Worm (Caenorhabditis elegans) whole organism, young adult: ENCODE measurements around the gene R07B7.9.

ENCODE experiments used
- B0019.2 ChIP-seq: fragments of 200-800 bp; sonication (Bioruptor generic); conservative IDR thresholded peaks from 2 replicates; pipeline ENCODE4 v1.3.6; 2022; ENCODE audit warnings: missing genetic modification reagents, missing genetic modification characterization, missing compliant biosample characterization
- D2030.7 ChIP-seq: fragments of 200-800 bp; sonication (Bioruptor generic); IDR thresholded peaks from 2 replicates; pipeline ENCODE4 v1.3.6; 2022; ENCODE audit warnings: missing genetic modification reagents, missing genetic modification characterization, missing compliant biosample characterization
- F22D6.2 ChIP-seq: sonication (generic microtip); optimal IDR thresholded peaks from 2 replicates; lab custom pipeline; 2016; ENCODE audit warnings: mild to moderate bottlenecking, missing genetic modification characterization, missing compliant biosample characterization
- F23B12.7 ChIP-seq: sonication (generic microtip); optimal IDR thresholded peaks from 2 replicates; lab custom pipeline; 2017; ENCODE audit warnings: missing genetic modification characterization, mild to moderate bottlenecking, missing compliant biosample characterization, antibody characterized with exemption, moderate library complexity; ENCODE audit not compliant: insufficient read depth
- F49E8.2 ChIP-seq: sonication (generic microtip); optimal IDR thresholded peaks from 3 replicates; lab custom pipeline; 2017; ENCODE audit warnings: missing genetic modification characterization, mild to moderate bottlenecking, missing compliant biosample characterization, antibody characterized with exemption, moderate library complexity; ENCODE audit not compliant: insufficient read depth
- K11D2.4 ChIP-seq: fragments of 200-800 bp; sonication (Bioruptor generic); IDR thresholded peaks from 2 replicates; pipeline ENCODE4 v1.3.6; 2022; ENCODE audit warnings: missing genetic modification reagents, missing genetic modification characterization, missing compliant biosample characterization
- Y79H2A.3 ChIP-seq: fragments of 200-800 bp; sonication (Bioruptor generic); conservative IDR thresholded peaks from 2 replicates; pipeline ENCODE4 v1.3.6; 2022; ENCODE audit warnings: missing genetic modification reagents, missing genetic modification characterization, missing compliant biosample characterization
- ZK185.1 ChIP-seq: sonication (generic microtip); optimal IDR thresholded peaks from 2 replicates; lab custom pipeline; 2016; ENCODE audit warnings: mild to moderate bottlenecking, missing genetic modification characterization, missing compliant biosample characterization; ENCODE audit not compliant: poor library complexity, severe bottlenecking
- ama-1 ChIP-seq, 3 experiments: fragments of 150-350 bp in 1 of 3; sonication (generic microtip) in 2 of 3; optimal IDR thresholded peaks; 2 replicates each; lab custom pipeline; 2014 to 2018; ENCODE audit warnings: missing biosample characterization in 2 of 3, missing genetic modification characterization in 2 of 3, missing genetic modification reagents in 2 of 3
- atf-7 ChIP-seq: sonication (generic microtip); optimal IDR thresholded peaks from 2 replicates; lab custom pipeline; 2017; ENCODE audit warnings: mild to moderate bottlenecking, missing genetic modification characterization, missing compliant biosample characterization
- bed-1 ChIP-seq: fragments of 200-800 bp; sonication (Bioruptor generic); IDR thresholded peaks from 2 replicates; pipeline ENCODE4 v1.3.6; 2022; ENCODE audit warnings: missing genetic modification reagents, missing genetic modification characterization, missing compliant biosample characterization
- bed-2 ChIP-seq: fragments of 200-800 bp; sonication (Bioruptor generic); IDR thresholded peaks from 2 replicates; pipeline ENCODE4 v1.3.6; 2022; ENCODE audit warnings: missing genetic modification reagents, missing genetic modification characterization, missing compliant biosample characterization
- ccch-3 ChIP-seq: fragments of 200-800 bp; sonication (Bioruptor generic); optimal IDR thresholded peaks from 2 replicates; lab custom pipeline; 2018; ENCODE audit warnings: mild to moderate bottlenecking, missing genetic modification characterization, missing compliant biosample characterization
- cebp-1 ChIP-seq, 2 experiments: fragments of 200-800 bp in 1 of 2; sonication (Bioruptor generic) in 1 of 2; sonication (generic microtip) in 1 of 2; IDR thresholded peaks in 1 of 2; optimal IDR thresholded peaks in 1 of 2; 2 replicates each; pipeline versions ENCODE4 v1.3.6 to Lab custom; 2017 to 2022; ENCODE audit warnings: missing compliant biosample characterization in 2 of 2, missing genetic modification characterization in 2 of 2, mild to moderate bottlenecking in 1 of 2, missing genetic modification reagents in 1 of 2, moderate library complexity in 1 of 2
- ceh-27 ChIP-seq: fragments of 200-800 bp; sonication (Bioruptor generic); optimal IDR thresholded peaks from 2 replicates; lab custom pipeline; 2018; ENCODE audit warnings: mild to moderate bottlenecking, missing genetic modification characterization, moderate library complexity, missing compliant biosample characterization
- ceh-79 ChIP-seq: sonication (generic microtip); optimal IDR thresholded peaks from 2 replicates; lab custom pipeline; 2017; ENCODE audit warnings: mild to moderate bottlenecking, missing genetic modification characterization, missing compliant biosample characterization
- ceh-91 ChIP-seq: fragments of 200-800 bp; sonication (Bioruptor generic); IDR thresholded peaks from 2 replicates; pipeline ENCODE4 v1.3.6; 2022; ENCODE audit warnings: missing genetic modification reagents, missing genetic modification characterization, missing compliant biosample characterization
- chd-7 ChIP-seq: sonication (generic microtip); optimal IDR thresholded peaks from 2 replicates; lab custom pipeline; 2016; ENCODE audit warnings: mild to moderate bottlenecking, missing genetic modification characterization, moderate library complexity, missing compliant biosample characterization
- die-1 ChIP-seq: sonication (generic microtip); optimal IDR thresholded peaks from 2 replicates; lab custom pipeline; 2016; ENCODE audit warnings: missing genotype, mild to moderate bottlenecking, missing genetic modification characterization, missing compliant biosample characterization
- efl-1 ChIP-seq: fragments of 150-350 bp; optimal IDR thresholded peaks from 2 replicates; lab custom pipeline; 2014; ENCODE audit warnings: missing biosample characterization, missing genetic modification reagents, missing genetic modification characterization
- him-1 ChIP-seq: sonication (generic microtip); optimal IDR thresholded peaks from 2 replicates; lab custom pipeline; 2016; ENCODE audit warnings: missing genotype, missing genetic modification reagents, missing genetic modification characterization, missing compliant biosample characterization
- hsf-1 ChIP-seq: fragments of 200-800 bp; sonication (Bioruptor generic); IDR thresholded peaks from 2 replicates; pipeline ENCODE4 v1.3.6; 2022; ENCODE audit warnings: missing genetic modification reagents, missing genetic modification characterization, missing compliant biosample characterization
- lsy-27 ChIP-seq: sonication (generic microtip); optimal IDR thresholded peaks from 2 replicates; lab custom pipeline; 2017; ENCODE audit warnings: missing genetic modification characterization, mild to moderate bottlenecking, missing compliant biosample characterization, antibody characterized with exemption, missing genotype, borderline replicate concordance; ENCODE audit not compliant: insufficient read depth
- madf-3 ChIP-seq: fragments of 200-800 bp; sonication (Bioruptor generic); IDR thresholded peaks from 2 replicates; pipeline ENCODE4 v1.3.6; 2022; ENCODE audit warnings: missing genetic modification reagents, missing genetic modification characterization, missing compliant biosample characterization
- mcd-1 ChIP-seq: fragments of 200-800 bp; sonication (Bioruptor generic); IDR thresholded peaks from 2 replicates; pipeline ENCODE4 v1.3.6; 2022; ENCODE audit warnings: missing genetic modification reagents, missing genetic modification characterization, missing compliant biosample characterization
- mxl-1 ChIP-seq: sonication (generic microtip); optimal IDR thresholded peaks from 2 replicates; lab custom pipeline; 2016; ENCODE audit warnings: missing genetic modification characterization, missing compliant biosample characterization
- nhr-179 ChIP-seq: sonication (generic microtip); optimal IDR thresholded peaks from 2 replicates; lab custom pipeline; 2016; ENCODE audit warnings: mild to moderate bottlenecking, missing genetic modification characterization, missing compliant biosample characterization
- nhr-80 ChIP-seq: sonication (generic microtip); optimal IDR thresholded peaks from 2 replicates; lab custom pipeline; 2016; ENCODE audit warnings: missing genetic modification characterization, missing compliant biosample characterization
- nhr-90 ChIP-seq: sonication (generic microtip); optimal IDR thresholded peaks from 2 replicates; lab custom pipeline; 2016; ENCODE audit warnings: missing genotype, mild to moderate bottlenecking, missing genetic modification characterization, missing compliant biosample characterization
- pbrm-1 ChIP-seq: fragments of 200-800 bp; sonication (Bioruptor generic); IDR thresholded peaks from 2 replicates; pipeline ENCODE4 v1.3.6; 2022; ENCODE audit warnings: missing genetic modification reagents, missing genetic modification characterization, missing compliant biosample characterization
- rpc-1 ChIP-seq, 2 experiments: fragments of 150-350 bp in 1 of 2; sonication (generic microtip) in 1 of 2; optimal IDR thresholded peaks; 2 replicates each; lab custom pipeline; 2014 to 2018; ENCODE audit warnings: missing biosample characterization in 1 of 2, missing genetic modification characterization in 1 of 2, missing genetic modification reagents in 1 of 2, missing genotype in 1 of 2
- sdz-38 ChIP-seq: sonication (generic microtip); optimal IDR thresholded peaks from 2 replicates; lab custom pipeline; 2016; ENCODE audit warnings: missing genotype, missing genetic modification characterization, missing compliant biosample characterization
- sea-2 ChIP-seq: fragments of 200-800 bp; sonication (Bioruptor generic); IDR thresholded peaks from 2 replicates; pipeline ENCODE4 v1.3.6; 2022; ENCODE audit warnings: missing genetic modification characterization, missing compliant biosample characterization
- sptf-2 ChIP-seq: fragments of 200-800 bp; sonication (Bioruptor generic); optimal IDR thresholded peaks from 2 replicates; lab custom pipeline; 2018; ENCODE audit warnings: mild to moderate bottlenecking, missing genetic modification characterization, missing compliant biosample characterization
- ztf-22 ChIP-seq: fragments of 200-800 bp; sonication (Bioruptor generic); optimal IDR thresholded peaks from 2 replicates; lab custom pipeline; 2018; ENCODE audit warnings: mild to moderate bottlenecking, missing genetic modification characterization, moderate library complexity, missing compliant biosample characterization
- ztf-26 ChIP-seq: sonication (generic microtip); optimal IDR thresholded peaks from 2 replicates; lab custom pipeline; 2017; ENCODE audit warnings: missing genetic modification characterization, missing compliant biosample characterization
- ztf-28 ChIP-seq: fragments of 200-800 bp; sonication (Bioruptor generic); IDR thresholded peaks from 2 replicates; pipeline ENCODE4 v1.3.6; 2022; ENCODE audit warnings: missing genetic modification reagents, missing genetic modification characterization, missing compliant biosample characterization

Gene R07B7.9

ce11 chrV:12091759-12092158 lies 11.6 kb upstream of the R07B7.9 start, which contains the start of gene nhr-206:
Gene nhr-206 (plus strand): TSS chrV:12092006.
- TF ChIP-seq D2030.7 (no peak), nhr-80 (tag; lab: Kevin White, UChicago) (peak; percentile 63)

- no peak for TF ChIP-seq die-1 (tag; lab: Kevin White, UChicago)
- TF ChIP-seq mxl-1 (tag; lab: Kevin White, UChicago) = no peak
- no peak for TF ChIP-seq ZK185.1 (tag; lab: Kevin White, UChicago)
- TF ChIP-seq ztf-22 (GFP tag; lab: Kevin White, UChicago) = no peak
- TF ChIP-seq ceh-79 (tag; lab: Kevin White, UChicago) = no peak
- no peak for TF ChIP-seq ccch-3 (GFP tag; lab: Kevin White, UChicago)
Observed at ce11 chrV:12088773-12089172, 8.6 kb upstream of the R07B7.9 start, which contains the start of gene R07B7.12. Gene R07B7.12 (plus strand): TSS chrV:12089073.

- TF ChIP-seq B0019.2 (GFP tag; lab: Robert Waterston, UW) (no peak), sptf-2 (GFP tag; lab: Kevin White, UChicago) (no peak), chd-7 (no peak), Y79H2A.3 (no peak), mxl-1 (tag; lab: Kevin White, UChicago) (no peak), F22D6.2 (tag; lab: Kevin White, UChicago) (no peak), F23B12.7 (tag; lab: Kevin White, UChicago) (no peak), K11D2.4 (no peak), nhr-179 (no peak), ztf-28 (no peak), atf-7 (tag; lab: Kevin White, UChicago) (no peak), mcd-1 (GFP tag; lab: Robert Waterston, UW) (no peak), pbrm-1 (no peak), ceh-27 (GFP tag; lab: Kevin White, UChicago) (no peak), bed-1 (no peak), ceh-91 (GFP tag; lab: Robert Waterston, UW) (no peak), ztf-26 (no peak), D2030.7 (no peak), cebp-1 (GFP tag; IDR thresholded peaks at IDR 0.05; lab: Robert Waterston, UW) (no peak), cebp-1 (tag; optimal IDR thresholded peaks at IDR 0.05; lab: Kevin White, UChicago) (no peak)
Observed at ce11 chrV:12086934-12087333, 6.8 kb upstream of the R07B7.9 start, which contains the start of gene gana-1. Gene gana-1 (plus strand): TSS chrV:12087234.

ce11 chrV:12085867-12086634 lies 5.9 kb upstream of the R07B7.9 start:
- TF ChIP-seq F49E8.2 (tag; lab: Kevin White, UChicago) = no peak
- no peak for TF ChIP-seq cebp-1 (GFP tag; IDR thresholded peaks at IDR 0.05; lab: Robert Waterston, UW)
- TF ChIP-seq cebp-1 (tag; optimal IDR thresholded peaks at IDR 0.05; lab: Kevin White, UChicago) = no peak
- no peak for TF ChIP-seq chd-7
- TF ChIP-seq madf-3 (GFP tag; lab: Robert Waterston, UW) = no peak
- no peak for TF ChIP-seq rpc-1 (optimal IDR thresholded peaks at IDR 0.05; lab: Kevin White, UChicago)
- no peak for TF ChIP-seq rpc-1 (tag; optimal IDR thresholded peaks at IDR 0.05; lab: Kevin White, UChicago)
- no peak for TF ChIP-seq nhr-90
- TF ChIP-seq die-1 (tag; lab: Kevin White, UChicago) = no peak
- TF ChIP-seq efl-1 = no peak
- no peak for TF ChIP-seq lsy-27
- no peak for TF ChIP-seq sea-2 (GFP tag; lab: Robert Waterston, UW)
- no peak for TF ChIP-seq sdz-38 (tag; lab: Kevin White, UChicago)
- no peak for TF ChIP-seq bed-2
- TF ChIP-seq him-1 (tag; lab: Kevin White, UChicago) = no peak
- TF ChIP-seq ama-1 (optimal IDR thresholded peaks at IDR 0.05; lab: Kevin White, UChicago) = no peak
- TF ChIP-seq ama-1 (GFP tag; optimal IDR thresholded peaks at IDR 0.05; lab: Kevin White, UChicago) = no peak
- TF ChIP-seq hsf-1 = no peak
- no peak for TF ChIP-seq nhr-80 (tag; lab: Kevin White, UChicago)
